Comparison of ENCODE assay signal across 3 fruit fly cellular contexts in genomic region chr3R:16024110-16024509, dm6.
TF ChIP-seq lines count a peak whose summit lies in the region.

No protein-coding gene starts in this region.

- TF ChIP-seq CTCF in whole organism, embryonic (GFP tag; optimal IDR thresholded peaks at IDR 0.05; lab: Kevin White, UChicago) = no peak

TF ChIP-seq in whole organism, embryonic, 481 proteins besides CTCF, POLR2A, EP300 and RAD21:
- TF ChIP-seq Hr51 (GFP tag; optimal IDR thresholded peaks at IDR 0.05; lab: Kevin White, UChicago) (no peak), Antp (GFP tag; optimal IDR thresholded peaks at IDR 0.05; lab: Kevin White, UChicago) (no peak), CG34376 (GFP tag; optimal IDR thresholded peaks at IDR 0.05; lab: Kevin White, UChicago) (no peak), CG11085 (GFP tag; IDR thresholded peaks at IDR 0.05; lab: Robert Waterston, UW) (no peak), Dll (GFP tag; IDR thresholded peaks at IDR 0.05; lab: Robert Waterston, UW; ENCODE audit: partially characterized antibody) (no peak), cg (GFP tag; optimal IDR thresholded peaks at IDR 0.05; lab: Kevin White, UChicago) (peak; percentile 7), CG15269 (tag; optimal IDR thresholded peaks at IDR 0.05; lab: Kevin White, UChicago) (no peak), row (GFP tag; IDR thresholded peaks at IDR 0.05; lab: Robert Waterston, UW) (0 out of 3 replicates have a peak, but pooled peaks have one; percentile 0), Nf-YC (tag; optimal IDR thresholded peaks at IDR 0.05; lab: Kevin White, UChicago) (peak; percentile 80), CG15696 (tag; optimal IDR thresholded peaks at IDR 0.05; lab: Kevin White, UChicago) (no peak), Hr39 (optimal IDR thresholded peaks at IDR 0.05; lab: Kevin White, UChicago) (peak; percentile 61), Sry-β (GFP tag; optimal IDR thresholded peaks at IDR 0.05; lab: Kevin White, UChicago) (no peak), CG12391 (tag; optimal IDR thresholded peaks at IDR 0.05; lab: Kevin White, UChicago) (no peak), crol (GFP tag; IDR thresholded peaks at IDR 0.05; lab: Robert Waterston, UW) (peak; percentile 50), odd (GFP tag; optimal IDR thresholded peaks at IDR 0.05; lab: Kevin White, UChicago) (no peak), Nf-YB (GFP tag; optimal IDR thresholded peaks at IDR 0.05; lab: Kevin White, UChicago) (peak; percentile 91), Ets65A (GFP tag; lab: Kevin White, UChicago) (peak; percentile 60), gfzf (GFP tag; optimal IDR thresholded peaks at IDR 0.05; lab: Kevin White, UChicago) (no peak), jing (GFP tag; optimal IDR thresholded peaks at IDR 0.05; lab: Kevin White, UChicago) (no peak), CG10543 (GFP tag; optimal IDR thresholded peaks at IDR 0.05; lab: Kevin White, UChicago) (no peak), Optix (GFP tag; IDR thresholded peaks at IDR 0.05; lab: Robert Waterston, UW) (no peak), maf-S (GFP tag; optimal IDR thresholded peaks at IDR 0.05; lab: Kevin White, UChicago) (no peak)

TF ChIP-seq in whole organism, pupa, 21 proteins besides CTCF, POLR2A, EP300 and RAD21:
- TF ChIP-seq CG4496 (GFP tag; IDR thresholded peaks at IDR 0.05; lab: Robert Waterston, UW) (0 out of 3 replicates have a peak, but pooled peaks have one; percentile 10), CG12605 (GFP tag; IDR thresholded peaks at IDR 0.05; lab: Robert Waterston, UW) (no peak)

TF ChIP-seq in whole organism, wandering third instar larva, 38 proteins besides CTCF, POLR2A, EP300 and RAD21:
- TF ChIP-seq Dif (GFP tag; optimal IDR thresholded peaks at IDR 0.05; lab: Kevin White, UChicago; ENCODE audit: partially characterized antibody) = peak; percentile 18
- no peak for TF ChIP-seq dmrt93B (GFP tag; optimal IDR thresholded peaks at IDR 0.05; lab: Kevin White, UChicago)
